Worm (Caenorhabditis elegans): ENCODE results near the gene F58G1.2.

DNA sequence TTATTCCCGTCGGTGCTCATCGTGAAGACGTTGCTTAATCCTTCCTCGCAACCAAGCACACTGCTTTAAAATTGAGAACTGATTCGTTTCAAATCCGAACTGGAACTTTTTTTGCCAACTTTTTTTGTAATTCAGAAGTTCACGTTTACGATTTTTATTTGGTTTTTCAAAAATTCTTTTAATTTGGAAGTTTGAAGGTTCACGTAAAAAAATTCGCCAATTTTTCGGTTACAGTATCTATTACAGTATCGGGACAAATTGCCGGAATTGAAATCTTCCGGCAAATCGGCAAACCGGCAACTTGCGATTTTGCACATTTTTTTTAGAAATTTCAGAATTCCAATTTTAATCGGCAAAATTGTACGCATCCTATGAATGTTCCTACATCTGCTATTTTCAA, 9.4 kb upstream of the F58G1.2 start, which contains the start of gene F58G1.3:
- no peak for TF ChIP-seq nfya-1 (tag; optimal IDR thresholded peaks at IDR 0.05; ENCODE audit: insufficient read depth)
- TF ChIP-seq nhr-76 (tag; optimal IDR thresholded peaks at IDR 0.05) = no peak
- TF ChIP-seq nhr-11 (tag; optimal IDR thresholded peaks at IDR 0.05) = no peak
- TF ChIP-seq nhr-67 (tag; optimal IDR thresholded peaks at IDR 0.05) = no peak

Measured in whole organism, L3 larva.